Comparison of ENCODE assay signal across 5 worm cellular contexts in genomic region chrX:7230321-7230720, ce11.
A peak's percentile ranks its signal among the peaks of the same experiment; 100 is the strongest.
TF ChIP-seq lines count a peak whose summit lies in the region.

No protein-coding gene starts in this region.

TF ChIP-seq in whole organism, L1 larva, 84 proteins besides CTCF, POLR2A, EP300 and RAD21 (continues in another document):
- peak; percentile 49 for TF ChIP-seq blmp-1 (tag; optimal IDR thresholded peaks at IDR 0.05; lab: Kevin White, UChicago)
- no peak for TF ChIP-seq C04F5.9 (tag; optimal IDR thresholded peaks at IDR 0.05; lab: Kevin White, UChicago)
- no peak for TF ChIP-seq hpl-2 (GFP tag; optimal IDR thresholded peaks at IDR 0.05; lab: Kevin White, UChicago)
- no peak for TF ChIP-seq hlh-4 (tag; optimal IDR thresholded peaks at IDR 0.05; lab: Kevin White, UChicago)
- no peak for TF ChIP-seq lin-15B (tag; optimal IDR thresholded peaks at IDR 0.05; lab: Kevin White, UChicago)
- TF ChIP-seq xbp-1 (tag; optimal IDR thresholded peaks at IDR 0.05; lab: Kevin White, UChicago): peak; percentile 7
- no peak for TF ChIP-seq C34B4.2 (tag; optimal IDR thresholded peaks at IDR 0.05; lab: Kevin White, UChicago)
- no peak for TF ChIP-seq skn-1 (tag; optimal IDR thresholded peaks at IDR 0.05; lab: Kevin White, UChicago)
- no peak for TF ChIP-seq nhr-11 (tag; optimal IDR thresholded peaks at IDR 0.05; lab: Kevin White, UChicago)
- peak; percentile 51 for TF ChIP-seq snu-23 (GFP tag; optimal IDR thresholded peaks at IDR 0.05; lab: Kevin White, UChicago)
- TF ChIP-seq elt-2 (tag; optimal IDR thresholded peaks at IDR 0.05; lab: Kevin White, UChicago): no peak
- TF ChIP-seq grh-1 (GFP tag; IDR thresholded peaks at IDR 0.05; lab: Robert Waterston, UW): no peak
- TF ChIP-seq sup-37 (GFP tag; optimal IDR thresholded peaks at IDR 0.05; lab: Kevin White, UChicago): no peak
- peak in 1 of 2 experiments; percentile 11 for TF ChIP-seq efl-1 (optimal IDR thresholded peaks at IDR 0.05; lab: Kevin White, UChicago)
- TF ChIP-seq efl-1 (GFP tag; optimal IDR thresholded peaks at IDR 0.05 in 1 of 2; lab: Kevin White, UChicago): no peak
- no peak for TF ChIP-seq mdl-1 (tag; optimal IDR thresholded peaks at IDR 0.05; lab: Kevin White, UChicago)
- TF ChIP-seq pag-3 (tag; optimal IDR thresholded peaks at IDR 0.05; lab: Kevin White, UChicago; ENCODE audit: borderline replicate concordance, insufficient read depth): no peak
- no peak for TF ChIP-seq ces-1 (GFP tag; optimal IDR thresholded peaks at IDR 0.05; lab: Kevin White, UChicago)
- no peak for TF ChIP-seq isw-1 (GFP tag; IDR thresholded peaks at IDR 0.05; lab: Robert Waterston, UW)

TF ChIP-seq in whole organism, L2 larva, 48 proteins besides CTCF, POLR2A, EP300 and RAD21 (continues in another document):
- peak; percentile 48 for TF ChIP-seq nhr-6 (tag; optimal IDR thresholded peaks at IDR 0.05; lab: Kevin White, UChicago)
- TF ChIP-seq elt-3 (tag; optimal IDR thresholded peaks at IDR 0.05; lab: Kevin White, UChicago): no peak
- peak; percentile 64 for TF ChIP-seq lin-13 (GFP tag; optimal IDR thresholded peaks at IDR 0.05; lab: Kevin White, UChicago)
- TF ChIP-seq lin-39 (tag; optimal IDR thresholded peaks at IDR 0.05; lab: Kevin White, UChicago): no peak
- TF ChIP-seq aly-2 (tag; optimal IDR thresholded peaks at IDR 0.05; lab: Kevin White, UChicago): peak; percentile 40
- TF ChIP-seq lsy-2 (tag; optimal IDR thresholded peaks at IDR 0.05; lab: Kevin White, UChicago): peak in 1 of 2 experiments; percentile 51
- TF ChIP-seq ama-1 (optimal IDR thresholded peaks at IDR 0.05; lab: Kevin White, UChicago): peak; percentile 13
- TF ChIP-seq ztf-1 (GFP tag; conservative IDR thresholded peaks at IDR 0.05; lab: Robert Waterston, UW): no peak
- no peak for TF ChIP-seq fos-1 (tag; optimal IDR thresholded peaks at IDR 0.05; lab: Kevin White, UChicago)
- TF ChIP-seq ZK546.5 (tag; optimal IDR thresholded peaks at IDR 0.05; lab: Kevin White, UChicago): no peak
- no peak for TF ChIP-seq alr-1 (tag; optimal IDR thresholded peaks at IDR 0.05; lab: Kevin White, UChicago)
- peak; percentile 55 for TF ChIP-seq nhr-25 (tag; optimal IDR thresholded peaks at IDR 0.05; lab: Kevin White, UChicago)
- peak; percentile 11 for TF ChIP-seq zag-1 (tag; optimal IDR thresholded peaks at IDR 0.05; lab: Kevin White, UChicago)
- TF ChIP-seq sem-4 (tag; optimal IDR thresholded peaks at IDR 0.05; lab: Kevin White, UChicago): peak; percentile 59
- TF ChIP-seq peb-1 (tag; optimal IDR thresholded peaks at IDR 0.05; lab: Kevin White, UChicago): no peak
- TF ChIP-seq elt-1 (tag; optimal IDR thresholded peaks at IDR 0.05; lab: Kevin White, UChicago): no peak
- TF ChIP-seq nhr-129 (tag; optimal IDR thresholded peaks at IDR 0.05; lab: Kevin White, UChicago): peak; percentile 85
- peak; percentile 39 for TF ChIP-seq F13H6.1 (tag; optimal IDR thresholded peaks at IDR 0.05; lab: Kevin White, UChicago)
- TF ChIP-seq ztf-4 (tag; optimal IDR thresholded peaks at IDR 0.05; lab: Kevin White, UChicago): peak; percentile 8

TF ChIP-seq in whole organism, L3 larva, 47 proteins besides CTCF, POLR2A, EP300 and RAD21 (continues in another document):
- TF ChIP-seq elt-3 (tag; optimal IDR thresholded peaks at IDR 0.05; lab: Kevin White, UChicago) (no peak), ama-1 (optimal IDR thresholded peaks at IDR 0.05; lab: Kevin White, UChicago) (peak; percentile 92), elt-2 (tag; optimal IDR thresholded peaks at IDR 0.05; lab: Kevin White, UChicago) (peak; percentile 29), nhr-67 (tag; optimal IDR thresholded peaks at IDR 0.05; lab: Kevin White, UChicago) (no peak), zag-1 (tag; optimal IDR thresholded peaks at IDR 0.05; lab: Kevin White, UChicago) (no peak), snpc-4 (tag; optimal IDR thresholded peaks at IDR 0.05; lab: Kevin White, UChicago) (no peak), hmg-11 (tag; optimal IDR thresholded peaks at IDR 0.05; lab: Kevin White, UChicago) (no peak), ztf-11 (tag; optimal IDR thresholded peaks at IDR 0.05; lab: Kevin White, UChicago) (peak; percentile 11), skn-1 (tag; optimal IDR thresholded peaks at IDR 0.05; lab: Kevin White, UChicago) (no peak), nhr-25 (tag; optimal IDR thresholded peaks at IDR 0.05; lab: Kevin White, UChicago) (peak; percentile 10), egl-27 (tag; optimal IDR thresholded peaks at IDR 0.05; lab: Kevin White, UChicago) (no peak), fkh-10 (GFP tag; optimal IDR thresholded peaks at IDR 0.05; lab: Kevin White, UChicago) (no peak), daf-12 (tag; optimal IDR thresholded peaks at IDR 0.05; lab: Kevin White, UChicago) (peak; percentile 51), unc-39 (tag; optimal IDR thresholded peaks at IDR 0.05; lab: Kevin White, UChicago) (no peak), aly-2 (tag; optimal IDR thresholded peaks at IDR 0.05; lab: Kevin White, UChicago) (peak; percentile 37), ceh-16 (tag; optimal IDR thresholded peaks at IDR 0.05; lab: Kevin White, UChicago) (no peak), ceh-9 (tag; optimal IDR thresholded peaks at IDR 0.05; lab: Kevin White, UChicago) (no peak), nhr-43 (tag; optimal IDR thresholded peaks at IDR 0.05; lab: Kevin White, UChicago; ENCODE audit: poor library complexity, severe bottlenecking) (peak; percentile 24), lin-39 (tag; optimal IDR thresholded peaks at IDR 0.05; lab: Kevin White, UChicago) (peak; percentile 38), pqm-1 (tag; optimal IDR thresholded peaks at IDR 0.05; lab: Kevin White, UChicago) (no peak), ceh-28 (tag; optimal IDR thresholded peaks at IDR 0.05; lab: Kevin White, UChicago) (peak; percentile 35)

TF ChIP-seq in whole organism, L4 larva, 104 proteins besides CTCF, POLR2A, EP300 and RAD21 (continues in another document):
- TF ChIP-seq Y5F2A.4 (GFP tag; optimal IDR thresholded peaks at IDR 0.05; lab: Kevin White, UChicago) (no peak), pha-4 (GFP tag; IDR thresholded peaks at IDR 0.05; lab: Robert Waterston, UW) (no peak), pha-4 (tag; optimal IDR thresholded peaks at IDR 0.05; lab: Kevin White, UChicago) (no peak), lin-1 (GFP tag; IDR thresholded peaks at IDR 0.05; lab: Robert Waterston, UW) (no peak), set-16 (GFP tag; IDR thresholded peaks at IDR 0.05; lab: Robert Waterston, UW) (no peak), mdl-1 (tag; optimal IDR thresholded peaks at IDR 0.05; lab: Kevin White, UChicago) (peak; percentile 7 to 14), F44E2.7 (GFP tag; IDR thresholded peaks at IDR 0.05; lab: Robert Waterston, UW) (no peak), hlh-11 (tag; optimal IDR thresholded peaks at IDR 0.05; lab: Kevin White, UChicago) (peak; percentile 12), nhr-76 (tag; optimal IDR thresholded peaks at IDR 0.05; lab: Kevin White, UChicago) (no peak), nhr-77 (tag; optimal IDR thresholded peaks at IDR 0.05; lab: Kevin White, UChicago) (no peak), nhr-6 (tag; optimal IDR thresholded peaks at IDR 0.05; lab: Kevin White, UChicago) (no peak), mdt-29 (GFP tag; IDR thresholded peaks at IDR 0.05; lab: Robert Waterston, UW) (no peak), vab-7 (GFP tag; IDR thresholded peaks at IDR 0.05; lab: Robert Waterston, UW) (no peak), sdz-12 (GFP tag; optimal IDR thresholded peaks at IDR 0.05; lab: Kevin White, UChicago) (no peak), tag-97 (GFP tag; IDR thresholded peaks at IDR 0.05; lab: Robert Waterston, UW) (no peak), lin-29 (GFP tag; IDR thresholded peaks at IDR 0.05; lab: Robert Waterston, UW) (no peak), mxl-2 (GFP tag; conservative IDR thresholded peaks at IDR 0.05; lab: Robert Waterston, UW) (no peak), unc-62 (GFP tag; optimal IDR thresholded peaks at IDR 0.05 in 1 of 2; lab: Kevin White, UChicago) (peak in 1 of 2 experiments; percentile 68), unc-62 (tag; optimal IDR thresholded peaks at IDR 0.05; lab: Kevin White, UChicago) (no peak), F10B5.3 (tag; optimal IDR thresholded peaks at IDR 0.05; lab: Kevin White, UChicago) (no peak), T20F7.1 (GFP tag; optimal IDR thresholded peaks at IDR 0.05; lab: Kevin White, UChicago) (no peak), jun-1 (tag; optimal IDR thresholded peaks at IDR 0.05; lab: Kevin White, UChicago) (no peak), nhr-102 (tag; optimal IDR thresholded peaks at IDR 0.05; lab: Kevin White, UChicago) (no peak)

TF ChIP-seq in whole organism, young adult, 124 proteins besides CTCF, POLR2A, EP300 and RAD21 (continues in another document):
- TF ChIP-seq lsy-27 (tag; optimal IDR thresholded peaks at IDR 0.05; lab: Kevin White, UChicago; ENCODE audit: borderline replicate concordance, insufficient read depth) (no peak), T26A5.8 (tag; optimal IDR thresholded peaks at IDR 0.05; lab: Kevin White, UChicago) (no peak), ceh-79 (tag; optimal IDR thresholded peaks at IDR 0.05; lab: Kevin White, UChicago) (no peak), egl-44 (GFP tag; IDR thresholded peaks at IDR 0.05; lab: Robert Waterston, UW) (no peak), mel-28 (tag; optimal IDR thresholded peaks at IDR 0.05; lab: Kevin White, UChicago; ENCODE audit: borderline replicate concordance) (no peak), cebp-1 (GFP tag; IDR thresholded peaks at IDR 0.05; lab: Robert Waterston, UW) (no peak), cebp-1 (tag; optimal IDR thresholded peaks at IDR 0.05; lab: Kevin White, UChicago) (peak; percentile 69), lin-35 (GFP tag; optimal IDR thresholded peaks at IDR 0.05; lab: Kevin White, UChicago) (peak in 1 of 3 experiments; percentile 29), pha-4 (tag; optimal IDR thresholded peaks at IDR 0.05; lab: Kevin White, UChicago) (no peak), K12H6.12 (tag; optimal IDR thresholded peaks at IDR 0.05; lab: Kevin White, UChicago) (peak; percentile 5), B0261.1 (tag; optimal IDR thresholded peaks at IDR 0.05; lab: Kevin White, UChicago) (no peak), ceh-91 (GFP tag; IDR thresholded peaks at IDR 0.05; lab: Robert Waterston, UW) (no peak), C17E4.6 (GFP tag; IDR thresholded peaks at IDR 0.05; lab: Robert Waterston, UW) (no peak), zfh-2 (GFP tag; conservative IDR thresholded peaks at IDR 0.05; lab: Robert Waterston, UW) (no peak), efl-1 (GFP tag; optimal IDR thresholded peaks at IDR 0.05; lab: Kevin White, UChicago) (no peak), mes-4 (tag; optimal IDR thresholded peaks at IDR 0.05; lab: Kevin White, UChicago) (no peak), gei-17 (GFP tag; optimal IDR thresholded peaks at IDR 0.05; lab: Kevin White, UChicago) (no peak), lin-40 (tag; optimal IDR thresholded peaks at IDR 0.05; lab: Kevin White, UChicago) (peak; percentile 30), repo-1 (tag; optimal IDR thresholded peaks at IDR 0.05; lab: Kevin White, UChicago) (peak; percentile 22), dox-1 (GFP tag; IDR thresholded peaks at IDR 0.05; lab: Robert Waterston, UW) (no peak), F23B12.7 (tag; optimal IDR thresholded peaks at IDR 0.05; lab: Kevin White, UChicago; ENCODE audit: insufficient read depth) (no peak), D2030.7 (GFP tag; IDR thresholded peaks at IDR 0.05; lab: Robert Waterston, UW) (no peak), tbx-9 (tag; optimal IDR thresholded peaks at IDR 0.05; lab: Kevin White, UChicago; ENCODE audit: borderline replicate concordance) (no peak), C06A6.2 (GFP tag; conservative IDR thresholded peaks at IDR 0.05; lab: Robert Waterston, UW) (no peak)
